Worm (Caenorhabditis elegans) whole organism, L1 larva: ENCODE results near the gene ceh-13.
A peak's percentile ranks its signal among the peaks of the same experiment; 100 is the strongest.

ENCODE experiments used
- F16B12.6 ChIP-seq: fragments of 150-350 bp; optimal IDR thresholded peaks from 2 replicates; lab custom pipeline; 2014; ENCODE audit warnings: missing biosample characterization, missing genetic modification characterization
- ceh-8 ChIP-seq: fragments of 200-800 bp; sonication (Bioruptor generic); optimal IDR thresholded peaks from 2 replicates; lab custom pipeline; 2018; ENCODE audit warnings: mild to moderate bottlenecking, missing genetic modification characterization, moderate library complexity, missing compliant biosample characterization
- ceh-82 ChIP-seq, 3 experiments: fragments of 150-350 bp in 1 of 3; sonication (generic microtip) in 2 of 3; optimal IDR thresholded peaks; 2 replicates each; lab custom pipeline; 2014 to 2017; ENCODE audit warnings: missing biosample characterization in 3 of 3, missing genetic modification characterization in 3 of 3
- ceh-90 ChIP-seq: sonication (generic microtip); optimal IDR thresholded peaks from 2 replicates; lab custom pipeline; 2016; ENCODE audit warnings: missing genetic modification characterization, missing compliant biosample characterization
- dpl-1 ChIP-seq, 3 experiments: fragments of 150-350 bp in 2 of 3; sonication (generic microtip) in 1 of 3; optimal IDR thresholded peaks; 2 replicates each; lab custom pipeline; 2014 to 2017; ENCODE audit warnings: missing biosample characterization in 3 of 3, missing genetic modification characterization in 3 of 3, missing genetic modification reagents in 3 of 3
- dsc-1 ChIP-seq: sonication (generic microtip); optimal IDR thresholded peaks from 2 replicates; lab custom pipeline; 2016; ENCODE audit warnings: mild to moderate bottlenecking, missing genetic modification characterization, missing compliant biosample characterization
- efl-1 ChIP-seq, 4 experiments: fragments of 150-350 bp; optimal IDR thresholded peaks in 3 of 4; peaks in 1 of 4; 1 replicate in 1 of 4; 2 replicates in 3 of 4; lab custom pipeline; 2014; ENCODE audit warnings: missing biosample characterization in 2 of 4, missing genetic modification characterization in 2 of 4, missing genetic modification reagents in 2 of 4
- egl-27 ChIP-seq, 2 experiments: fragments of 150-350 bp in 1 of 2; sonication (generic microtip); optimal IDR thresholded peaks; 3 replicates each; lab custom pipeline; 2017 to 2018; ENCODE audit warnings: missing biosample characterization in 2 of 2, missing genetic modification characterization in 2 of 2, missing genetic modification reagents in 2 of 2
- elt-2 ChIP-seq: sonication (generic microtip); optimal IDR thresholded peaks from 2 replicates; lab custom pipeline; 2016; ENCODE audit warnings: missing genetic modification characterization, mild to moderate bottlenecking, inconsistent platforms, missing compliant biosample characterization, missing genetic modification reagents
- elt-3 ChIP-seq, 6 experiments: fragments of 150-350 bp in 1 of 6; sonication (generic microtip); optimal IDR thresholded peaks; 2 replicates each; lab custom pipeline; 2017 to 2018; ENCODE audit warnings: missing biosample characterization in 6 of 6, missing genetic modification characterization in 6 of 6, inconsistent platforms in 1 of 6
- fkh-10 ChIP-seq: sonication (generic microtip); optimal IDR thresholded peaks from 2 replicates; lab custom pipeline; 2017; ENCODE audit warnings: missing biosample characterization, missing genetic modification reagents, missing genetic modification characterization
- fkh-8 ChIP-seq: sonication (generic microtip); optimal IDR thresholded peaks from 2 replicates; lab custom pipeline; 2016; ENCODE audit warnings: mild to moderate bottlenecking, missing genetic modification characterization, missing compliant biosample characterization
- fos-1 ChIP-seq: fragments of 150-350 bp; optimal IDR thresholded peaks from 2 replicates; lab custom pipeline; 2014; ENCODE audit warnings: missing biosample characterization, missing genetic modification characterization
- isw-1 ChIP-seq: fragments of 200-800 bp; sonication (Bioruptor generic); IDR thresholded peaks from 2 replicates; pipeline ENCODE4 v1.3.6; 2022; ENCODE audit warnings: missing genetic modification characterization, missing compliant biosample characterization
- jun-1 ChIP-seq: fragments of 150-350 bp; optimal IDR thresholded peaks from 2 replicates; lab custom pipeline; 2014; ENCODE audit warnings: missing biosample characterization, missing genetic modification reagents, missing genetic modification characterization
- lin-14 ChIP-seq: fragments of 200-800 bp; sonication (Bioruptor generic); optimal IDR thresholded peaks from 2 replicates; lab custom pipeline; 2018; ENCODE audit warnings: mild to moderate bottlenecking, missing genetic modification characterization, moderate library complexity, missing compliant biosample characterization
- lin-35 ChIP-seq, 2 experiments: fragments of 150-350 bp; optimal IDR thresholded peaks; 2 replicates each; lab custom pipeline; 2014; ENCODE audit warnings: missing biosample characterization in 2 of 2, missing genetic modification characterization in 2 of 2, missing genetic modification reagents in 2 of 2
- lin-39 ChIP-seq: fragments of 150-350 bp; optimal IDR thresholded peaks from 2 replicates; lab custom pipeline; 2014; ENCODE audit warnings: missing biosample characterization, missing genetic modification reagents, missing genetic modification characterization
- lsy-2 ChIP-seq, 2 experiments: fragments of 150-350 bp; optimal IDR thresholded peaks; 2 replicates each; lab custom pipeline; 2014; ENCODE audit warnings: missing biosample characterization in 2 of 2, missing genetic modification characterization in 2 of 2
- mdl-1 ChIP-seq, 2 experiments: fragments of 150-350 bp; optimal IDR thresholded peaks; 2 replicates each; lab custom pipeline; 2014 to 2017; ENCODE audit warnings: missing biosample characterization in 2 of 2, missing genetic modification characterization in 2 of 2, inconsistent platforms in 1 of 2
- mep-1 ChIP-seq: fragments of 150-350 bp; optimal IDR thresholded peaks from 2 replicates; lab custom pipeline; 2014; ENCODE audit warnings: missing biosample characterization, missing genetic modification characterization
- nhr-12 ChIP-seq: sonication (generic microtip); optimal IDR thresholded peaks from 2 replicates; lab custom pipeline; 2017; ENCODE audit warnings: missing biosample characterization, missing genetic modification characterization
- nhr-28 ChIP-seq: fragments of 150-350 bp; optimal IDR thresholded peaks from 2 replicates; lab custom pipeline; 2014; ENCODE audit warnings: missing biosample characterization, missing genetic modification characterization
- nhr-47 ChIP-seq: sonication (generic microtip); optimal IDR thresholded peaks from 2 replicates; lab custom pipeline; 2016; ENCODE audit warnings: mild to moderate bottlenecking, missing genetic modification characterization, moderate library complexity, missing compliant biosample characterization
- nhr-71 ChIP-seq: sonication (generic microtip); optimal IDR thresholded peaks from 2 replicates; lab custom pipeline; 2016; ENCODE audit warnings: mild to moderate bottlenecking, missing genetic modification characterization, moderate library complexity, missing compliant biosample characterization
- nhr-76 ChIP-seq: sonication (generic microtip); optimal IDR thresholded peaks from 2 replicates; lab custom pipeline; 2017; ENCODE audit warnings: missing biosample characterization, missing genetic modification characterization
- nhr-85 ChIP-seq: sonication (generic microtip); peaks from one replicate; lab custom pipeline; 2016; ENCODE audit warnings: missing genetic modification characterization, inconsistent platforms, missing compliant biosample characterization
- nhr-90 ChIP-seq: sonication (generic microtip); optimal IDR thresholded peaks from 2 replicates; lab custom pipeline; 2016; ENCODE audit warnings: mild to moderate bottlenecking, missing genetic modification characterization, missing compliant biosample characterization; ENCODE audit not compliant: poor library complexity
- pax-3 ChIP-seq: fragments of 200-800 bp; sonication (Bioruptor generic); optimal IDR thresholded peaks from 2 replicates; lab custom pipeline; 2018; ENCODE audit warnings: mild to moderate bottlenecking, missing genetic modification characterization, moderate library complexity, missing compliant biosample characterization
- rnt-1 ChIP-seq: sonication (generic microtip); optimal IDR thresholded peaks from 2 replicates; lab custom pipeline; 2016; ENCODE audit warnings: mild to moderate bottlenecking, missing genetic modification characterization, moderate library complexity, missing compliant biosample characterization
- skn-1 ChIP-seq: fragments of 150-350 bp; optimal IDR thresholded peaks from 2 replicates; lab custom pipeline; 2014; ENCODE audit warnings: missing biosample characterization, missing genetic modification characterization
- snu-23 ChIP-seq: sonication (generic microtip); optimal IDR thresholded peaks from 2 replicates; lab custom pipeline; 2016; ENCODE audit warnings: missing genetic modification characterization, missing compliant biosample characterization
- swsn-7 ChIP-seq: sonication (generic microtip); optimal IDR thresholded peaks from 2 replicates; lab custom pipeline; 2016; ENCODE audit warnings: missing genetic modification characterization, missing compliant biosample characterization
- tbx-2 ChIP-seq: sonication (generic microtip); optimal IDR thresholded peaks from 2 replicates; lab custom pipeline; 2016; ENCODE audit warnings: missing genetic modification characterization, missing compliant biosample characterization
- tlp-1 ChIP-seq: fragments of 150-350 bp; optimal IDR thresholded peaks from 2 replicates; lab custom pipeline; 2014; ENCODE audit warnings: missing biosample characterization, missing genetic modification characterization
- unc-30 ChIP-seq: sonication (generic microtip); optimal IDR thresholded peaks from 2 replicates; lab custom pipeline; 2017; ENCODE audit warnings: missing biosample characterization, missing genetic modification characterization
- unc-86 ChIP-seq: sonication (generic microtip); optimal IDR thresholded peaks from 2 replicates; lab custom pipeline; 2016; ENCODE audit warnings: missing genetic modification characterization, missing compliant biosample characterization
- unc-98 ChIP-seq: fragments of 200-800 bp; sonication (Bioruptor generic); IDR thresholded peaks from 2 replicates; pipeline ENCODE4 v1.3.6; 2022; ENCODE audit warnings: missing genetic modification characterization, missing compliant biosample characterization
- zip-4 ChIP-seq: fragments of 200-800 bp; sonication (Bioruptor generic); optimal IDR thresholded peaks from 2 replicates; lab custom pipeline; 2018; ENCODE audit warnings: mild to moderate bottlenecking, missing genetic modification characterization, moderate library complexity, missing compliant biosample characterization
- ztf-11 ChIP-seq, 2 experiments: sonication (generic microtip); optimal IDR thresholded peaks; 2 replicates each; lab custom pipeline; 2016 to 2017; ENCODE audit warnings: missing genetic modification characterization in 2 of 2, missing biosample characterization in 1 of 2, missing compliant biosample characterization in 1 of 2
- ztf-4 ChIP-seq: fragments of 150-350 bp; optimal IDR thresholded peaks from 2 replicates; lab custom pipeline; 2014; ENCODE audit warnings: missing biosample characterization, missing genetic modification characterization

Gene ceh-13

DNA sequence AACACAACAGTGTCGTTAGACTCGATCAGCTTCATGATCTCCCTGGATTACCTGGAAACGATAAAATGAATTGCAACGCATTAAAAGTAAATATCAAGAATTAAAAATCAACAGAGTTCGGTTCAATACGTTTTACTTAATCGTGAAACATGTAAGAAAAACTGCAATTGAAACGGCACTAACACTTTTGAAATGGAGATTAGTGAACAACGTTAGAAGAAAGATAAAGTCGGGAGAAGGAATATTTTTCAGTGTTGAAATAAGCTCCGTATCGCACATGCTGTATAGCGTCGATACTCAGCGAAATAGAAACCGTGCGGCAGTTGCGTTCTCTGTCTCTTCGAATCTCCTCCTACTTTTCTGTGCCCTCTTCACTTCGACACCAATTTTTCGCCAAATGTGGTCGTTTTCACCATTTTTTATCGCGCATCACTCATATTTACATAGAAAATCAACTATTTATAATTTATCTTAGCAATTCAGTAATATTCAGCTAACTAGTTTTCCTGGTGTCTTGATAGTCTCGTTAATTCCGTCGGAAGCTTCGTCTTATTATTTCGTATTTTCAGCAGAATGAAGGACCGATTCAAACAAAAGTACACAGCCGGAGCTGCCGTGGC, 17.4 kb downstream of the ceh-13 start, which contains the start of the genes rpl-9 and lpd-7 (continued):
- TF ChIP-seq swsn-7 (peak; percentile 75), unc-98 (GFP tag; lab: Robert Waterston, UW) (no peak), lsy-2 (tag; optimal IDR thresholded peaks at IDR 0.05; lab: Kevin White, UChicago) (peak; percentile 83 to 95), nhr-28 (tag; lab: Kevin White, UChicago) (no peak), lin-39 (peak; percentile 4), F16B12.6 (peak; percentile 74), snu-23 (GFP tag; lab: Kevin White, UChicago) (peak; percentile 88), zip-4 (no peak), jun-1 (tag; lab: Kevin White, UChicago) (peak; percentile 73)

- TF ChIP-seq ztf-4 (tag; lab: Kevin White, UChicago), result peak; percentile 30
- TF ChIP-seq nhr-71 (tag; lab: Kevin White, UChicago), result peak; percentile 48
- TF ChIP-seq elt-2, result no peak
- TF ChIP-seq pax-3 (tag; lab: Kevin White, UChicago), result peak; percentile 19
- no peak for TF ChIP-seq tlp-1 (tag; lab: Kevin White, UChicago)
- no peak for TF ChIP-seq dsc-1 (tag; lab: Kevin White, UChicago)
- peak in 1 of 2 experiments; percentile 3 for TF ChIP-seq lsy-2 (tag; optimal IDR thresholded peaks at IDR 0.05; lab: Kevin White, UChicago)
- peak; percentile 43 for TF ChIP-seq fkh-8
- no peak for TF ChIP-seq nhr-12 (tag; lab: Kevin White, UChicago)
- no peak for TF ChIP-seq elt-3 (tag; optimal IDR thresholded peaks at IDR 0.05; lab: Kevin White, UChicago)
- TF ChIP-seq lin-14 (GFP tag; lab: Kevin White, UChicago), result peak; percentile 54
- peak; percentile 12 for TF ChIP-seq skn-1 (tag; lab: Kevin White, UChicago)
- TF ChIP-seq, all 84 proteins: peak for 7
Measured at ce11 chrIII:7579324-7579723, 23.9 kb downstream of the ceh-13 start, which contains the start of gene mfsd-6. Gene mfsd-6 (minus strand): TSS chrIII:7579411.

DNA sequence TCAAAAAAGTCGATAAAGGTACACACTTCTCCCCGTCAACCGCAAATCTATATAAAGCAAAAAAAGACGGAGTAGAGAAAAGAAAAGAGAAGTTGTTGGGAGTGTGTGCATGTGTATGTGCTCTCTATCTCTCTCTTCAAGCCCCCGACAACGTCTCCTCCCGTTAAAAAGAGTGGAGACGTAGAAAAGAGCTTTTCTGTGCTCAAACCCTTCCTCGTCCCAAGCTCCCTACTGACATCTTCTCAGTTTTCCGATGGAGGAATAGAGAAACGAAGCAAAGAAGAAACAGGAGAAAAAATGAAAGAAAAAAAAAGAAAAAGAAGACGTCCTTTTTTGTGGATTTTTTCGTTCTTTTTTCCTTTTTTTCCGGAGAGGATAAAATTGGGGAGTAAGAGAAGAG, 25.1 kb downstream of the ceh-13 start:
- TF ChIP-seq nhr-85, result no peak
- no peak for TF ChIP-seq nhr-76
- TF ChIP-seq efl-1 (optimal IDR thresholded peaks at IDR 0.05; lab: Kevin White, UChicago), result peak; percentile 20 to 25
- TF ChIP-seq efl-1 (GFP tag; optimal IDR thresholded peaks at IDR 0.05 in 1 of 2; lab: Kevin White, UChicago), result peak in 1 of 2 experiments; percentile 21
- TF ChIP-seq lsy-2 (tag; optimal IDR thresholded peaks at IDR 0.05; lab: Kevin White, UChicago), result peak; percentile 5 to 64
- peak; percentile 51 for TF ChIP-seq nhr-71 (tag; lab: Kevin White, UChicago)
- no peak for TF ChIP-seq ceh-90 (tag; lab: Kevin White, UChicago)
- TF ChIP-seq ztf-11 (tag; optimal IDR thresholded peaks at IDR 0.05; lab: Kevin White, UChicago), result no peak
- TF ChIP-seq nhr-90 (tag; lab: Kevin White, UChicago), result no peak
- peak; percentile 28 for TF ChIP-seq tbx-2 (tag; lab: Kevin White, UChicago)
- peak; percentile 42 for TF ChIP-seq unc-86
- TF ChIP-seq egl-27 (tag; optimal IDR thresholded peaks at IDR 0.05; lab: Kevin White, UChicago), result no peak
- TF ChIP-seq isw-1 (GFP tag; lab: Robert Waterston, UW), result peak; percentile 21
- TF ChIP-seq nhr-47 (tag; lab: Kevin White, UChicago), result peak; percentile 22
- peak; percentile 56 for TF ChIP-seq fkh-8
- peak; percentile 86 for TF ChIP-seq lin-14 (GFP tag; lab: Kevin White, UChicago)
- TF ChIP-seq F16B12.6, result peak; percentile 10
- peak in 1 of 2 experiments; percentile 35 for TF ChIP-seq lin-35 (GFP tag; optimal IDR thresholded peaks at IDR 0.05; lab: Kevin White, UChicago)
- TF ChIP-seq elt-2, result no peak
- TF ChIP-seq fos-1 (tag; lab: Kevin White, UChicago), result peak; percentile 15
- peak in 2 of 3 experiments; percentile 4 to 67 for TF ChIP-seq ceh-82 (tag; optimal IDR thresholded peaks at IDR 0.05; lab: Kevin White, UChicago)
- no peak for TF ChIP-seq skn-1 (tag; lab: Kevin White, UChicago)
- TF ChIP-seq fkh-10 (GFP tag; lab: Kevin White, UChicago), result peak; percentile 59
- no peak for TF ChIP-seq rnt-1
- TF ChIP-seq snu-23 (GFP tag; lab: Kevin White, UChicago), result peak; percentile 42
- no peak for TF ChIP-seq ceh-8 (GFP tag; lab: Kevin White, UChicago)
- TF ChIP-seq mep-1 (tag; lab: Kevin White, UChicago), result peak; percentile 13
- TF ChIP-seq unc-30, result no peak
- TF ChIP-seq dpl-1 (GFP tag; optimal IDR thresholded peaks at IDR 0.05; lab: Kevin White, UChicago), result peak in 1 of 3 experiments; percentile 25
- TF ChIP-seq swsn-7, result peak; percentile 25
- TF ChIP-seq mdl-1 (tag; optimal IDR thresholded peaks at IDR 0.05; lab: Kevin White, UChicago), result no peak
